Worm (Caenorhabditis elegans): ENCODE measurements around the gene T26C11.9.
A peak's percentile ranks its signal among the peaks of the same experiment; 100 is the strongest.

T26C11.9 gene

DNA sequence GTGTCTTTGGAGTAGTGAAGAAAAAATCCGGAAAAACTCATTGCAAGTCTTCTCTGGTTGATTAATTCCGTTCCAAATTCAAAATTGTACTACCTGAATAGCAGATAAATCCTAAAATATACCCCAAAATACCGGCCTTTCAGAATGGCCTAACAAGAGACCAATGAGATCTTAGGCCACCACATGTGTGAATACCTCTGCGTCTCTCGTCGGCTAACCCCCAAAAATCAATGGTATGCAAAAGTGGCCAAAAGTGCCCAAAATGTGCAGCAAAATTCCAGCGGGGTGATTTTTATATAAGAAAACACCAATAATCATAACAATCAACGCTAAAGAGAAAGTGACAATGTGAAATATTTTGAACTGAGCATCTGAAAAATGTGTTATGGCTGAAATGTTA is at the start of gene T26C11.9:
T26C11.9 (minus strand) TSS at position 254 of the 400 bp plus-strand sequence.
- 0 out of 2 replicates have a peak, but pooled peaks have one; percentile 7 for TF ChIP-seq pes-1 (GFP tag; IDR thresholded peaks at IDR 0.05)
- TF ChIP-seq tra-4 (tag; optimal IDR thresholded peaks at IDR 0.05) = no peak

ce11 chrX:1901480-1901879 is 47.8 kb upstream of the T26C11.9 start:
- TF ChIP-seq ceh-13 (GFP tag; optimal IDR thresholded peaks at IDR 0.05) = no peak
- TF ChIP-seq ama-1 (optimal IDR thresholded peaks at IDR 0.05) = no peak
- no peak for TF ChIP-seq tbx-37 (GFP tag; conservative IDR thresholded peaks at IDR 0.05)
- no peak for TF ChIP-seq hmbx-1 (tag; optimal IDR thresholded peaks at IDR 0.05)
- TF ChIP-seq tra-4 (tag; optimal IDR thresholded peaks at IDR 0.05) = no peak
- TF ChIP-seq ceh-36 (tag; optimal IDR thresholded peaks at IDR 0.05) = no peak
- TF ChIP-seq flt-1 (GFP tag; IDR thresholded peaks at IDR 0.05) = no peak
- TF ChIP-seq ets-7 (tag; optimal IDR thresholded peaks at IDR 0.05) = no peak
- TF ChIP-seq sea-1 (GFP tag; conservative IDR thresholded peaks at IDR 0.05) = no peak
- TF ChIP-seq hnd-1 (tag; optimal IDR thresholded peaks at IDR 0.05) = no peak
- no peak for TF ChIP-seq F13C5.2 (tag; optimal IDR thresholded peaks at IDR 0.05)
- TF ChIP-seq tbx-11 (GFP tag; IDR thresholded peaks at IDR 0.05) = no peak
- TF ChIP-seq pes-1 (GFP tag; IDR thresholded peaks at IDR 0.05) = no peak
- TF ChIP-seq hmg-4 (GFP tag; optimal IDR thresholded peaks at IDR 0.05) = no peak
- TF ChIP-seq aly-1 (tag; optimal IDR thresholded peaks at IDR 0.05) = no peak
- TF ChIP-seq B0310.2 (tag; optimal IDR thresholded peaks at IDR 0.05) = no peak
- TF ChIP-seq scrt-1 (GFP tag; IDR thresholded peaks at IDR 0.05) = no peak

- TF ChIP-seq hmg-4 (GFP tag; optimal IDR thresholded peaks at IDR 0.05) (no peak), sea-1 (GFP tag; conservative IDR thresholded peaks at IDR 0.05) (no peak), ets-7 (tag; optimal IDR thresholded peaks at IDR 0.05) (no peak), flt-1 (GFP tag; IDR thresholded peaks at IDR 0.05) (no peak), pes-1 (GFP tag; IDR thresholded peaks at IDR 0.05) (no peak), hnd-1 (tag; optimal IDR thresholded peaks at IDR 0.05) (no peak), aly-1 (tag; optimal IDR thresholded peaks at IDR 0.05) (no peak), B0310.2 (tag; optimal IDR thresholded peaks at IDR 0.05) (no peak), scrt-1 (GFP tag; IDR thresholded peaks at IDR 0.05) (no peak)
Observed at ce11 chrX:1897243-1897642, 43.6 kb upstream of the T26C11.9 start, which contains the start of gene B0294.1. Gene B0294.1 (minus strand): TSS chrX:1897343.

DNA sequence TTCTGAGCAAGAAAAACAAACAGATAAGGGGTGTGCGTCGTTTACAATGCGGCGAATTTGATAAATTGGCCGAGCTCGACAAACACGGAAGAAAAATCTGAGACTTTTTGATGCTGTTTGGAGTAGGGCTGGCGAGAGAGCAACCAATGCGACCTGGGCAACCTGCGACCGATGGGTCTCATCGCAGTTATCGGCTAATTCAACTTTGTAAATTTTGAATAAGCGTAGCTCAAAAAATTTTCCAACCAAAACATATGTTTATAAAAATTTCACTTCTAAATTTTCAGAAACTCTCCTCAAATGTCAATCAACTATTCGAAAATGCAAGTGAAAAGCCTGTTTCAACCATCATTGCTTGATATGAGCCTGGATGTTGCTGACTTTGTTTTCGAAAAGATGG is 38.2 kb upstream of the T26C11.9 start, which contains the start of gene B0294.3:
B0294.3 (plus strand) TSS at position 301 of the 400 bp plus-strand sequence.
- TF ChIP-seq tra-4 (tag; optimal IDR thresholded peaks at IDR 0.05) (no peak), B0310.2 (tag; optimal IDR thresholded peaks at IDR 0.05) (no peak), ceh-13 (GFP tag; optimal IDR thresholded peaks at IDR 0.05) (no peak), aly-1 (tag; optimal IDR thresholded peaks at IDR 0.05) (no peak), hmg-4 (GFP tag; optimal IDR thresholded peaks at IDR 0.05) (no peak), flt-1 (GFP tag; IDR thresholded peaks at IDR 0.05) (no peak), tbx-11 (GFP tag; IDR thresholded peaks at IDR 0.05) (no peak), ets-7 (tag; optimal IDR thresholded peaks at IDR 0.05) (no peak), ama-1 (optimal IDR thresholded peaks at IDR 0.05) (no peak)

DNA sequence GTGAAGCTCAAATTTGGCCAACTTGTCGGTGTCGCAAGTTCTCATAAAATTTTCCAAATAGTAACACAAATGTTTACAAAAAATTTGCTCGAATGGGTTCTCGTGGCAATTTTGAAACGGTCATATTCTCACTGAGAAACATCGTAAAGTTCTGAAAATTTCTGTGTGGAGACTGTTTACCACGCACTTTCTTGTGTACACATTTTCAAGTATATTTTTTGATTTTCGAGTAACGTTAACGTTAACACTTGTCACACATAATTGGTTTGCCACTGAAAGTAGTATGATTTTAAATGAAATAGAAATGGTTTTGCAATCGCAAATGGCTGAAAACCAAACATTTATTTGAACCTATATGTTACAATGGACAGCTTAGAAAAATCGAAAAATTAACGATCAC is 37.2 kb upstream of the T26C11.9 start:
- no peak for TF ChIP-seq sea-1 (GFP tag; conservative IDR thresholded peaks at IDR 0.05)
- no peak for TF ChIP-seq tbx-37 (GFP tag; conservative IDR thresholded peaks at IDR 0.05)
- no peak for TF ChIP-seq hmg-4 (GFP tag; optimal IDR thresholded peaks at IDR 0.05)
- TF ChIP-seq ceh-36 (tag; optimal IDR thresholded peaks at IDR 0.05) = no peak
- no peak for TF ChIP-seq tra-4 (tag; optimal IDR thresholded peaks at IDR 0.05)
- no peak for TF ChIP-seq ama-1 (optimal IDR thresholded peaks at IDR 0.05)
- no peak for TF ChIP-seq hmbx-1 (tag; optimal IDR thresholded peaks at IDR 0.05)
- TF ChIP-seq flt-1 (GFP tag; IDR thresholded peaks at IDR 0.05) = no peak
- no peak for TF ChIP-seq ceh-13 (GFP tag; optimal IDR thresholded peaks at IDR 0.05)
- TF ChIP-seq hnd-1 (tag; optimal IDR thresholded peaks at IDR 0.05) = no peak
- TF ChIP-seq scrt-1 (GFP tag; IDR thresholded peaks at IDR 0.05) = no peak
- no peak for TF ChIP-seq ets-7 (tag; optimal IDR thresholded peaks at IDR 0.05)
- TF ChIP-seq B0310.2 (tag; optimal IDR thresholded peaks at IDR 0.05) = no peak
- no peak for TF ChIP-seq pes-1 (GFP tag; IDR thresholded peaks at IDR 0.05)
- no peak for TF ChIP-seq aly-1 (tag; optimal IDR thresholded peaks at IDR 0.05)
- TF ChIP-seq F13C5.2 (tag; optimal IDR thresholded peaks at IDR 0.05) = no peak
- TF ChIP-seq tbx-11 (GFP tag; IDR thresholded peaks at IDR 0.05) = no peak

DNA sequence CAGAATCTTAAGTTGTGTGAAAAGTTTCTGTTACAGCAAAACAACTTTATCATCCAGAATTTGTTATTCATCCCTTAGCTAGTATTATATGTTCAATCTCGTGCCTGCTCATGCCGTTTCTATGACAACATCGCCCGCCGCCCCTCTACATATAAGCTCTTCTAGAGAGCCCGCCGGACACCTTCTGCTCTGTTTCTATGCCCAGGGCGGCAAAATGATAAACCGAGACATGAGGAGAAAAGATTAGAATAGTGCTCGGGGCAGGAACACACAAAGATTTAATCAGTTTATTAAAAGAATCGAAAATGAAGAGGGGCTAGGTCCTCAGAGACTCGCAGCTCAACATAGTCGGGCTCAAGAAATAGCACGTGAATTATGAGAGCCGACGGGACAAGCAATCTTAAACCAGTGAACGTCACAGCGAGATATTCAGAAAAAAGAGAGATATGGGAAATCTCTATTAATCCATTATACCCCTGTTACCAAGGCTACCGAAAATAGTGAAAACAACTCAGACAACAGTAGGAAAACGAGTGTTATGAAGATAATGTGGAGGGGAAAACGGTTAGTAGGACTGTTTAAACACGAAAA is 34.9 kb upstream of the T26C11.9 start:
- no peak for TF ChIP-seq sea-1 (GFP tag; conservative IDR thresholded peaks at IDR 0.05)
- TF ChIP-seq ama-1 (optimal IDR thresholded peaks at IDR 0.05) = no peak
- TF ChIP-seq hnd-1 (tag; optimal IDR thresholded peaks at IDR 0.05) = no peak
- TF ChIP-seq F13C5.2 (tag; optimal IDR thresholded peaks at IDR 0.05) = no peak
- TF ChIP-seq pes-1 (GFP tag; IDR thresholded peaks at IDR 0.05) = 0 out of 2 replicates have a peak, but pooled peaks have one; percentile 7
- no peak for TF ChIP-seq hmg-4 (GFP tag; optimal IDR thresholded peaks at IDR 0.05)

- TF ChIP-seq ceh-36 (tag; optimal IDR thresholded peaks at IDR 0.05) (peak; percentile 83), F13C5.2 (tag; optimal IDR thresholded peaks at IDR 0.05) (peak; percentile 89), hmg-4 (GFP tag; optimal IDR thresholded peaks at IDR 0.05) (peak; percentile 91), tra-4 (tag; optimal IDR thresholded peaks at IDR 0.05) (no peak), ets-7 (tag; optimal IDR thresholded peaks at IDR 0.05) (peak; percentile 52), aly-1 (tag; optimal IDR thresholded peaks at IDR 0.05) (peak; percentile 83), tbx-37 (GFP tag; conservative IDR thresholded peaks at IDR 0.05) (peak; percentile 81), sea-1 (GFP tag; conservative IDR thresholded peaks at IDR 0.05) (peak; percentile 85), flt-1 (GFP tag; IDR thresholded peaks at IDR 0.05) (peak; percentile 94), tbx-11 (GFP tag; IDR thresholded peaks at IDR 0.05) (peak; percentile 91), ceh-13 (GFP tag; optimal IDR thresholded peaks at IDR 0.05) (peak; percentile 76), ama-1 (optimal IDR thresholded peaks at IDR 0.05) (no peak), hnd-1 (tag; optimal IDR thresholded peaks at IDR 0.05) (peak; percentile 81), hmbx-1 (tag; optimal IDR thresholded peaks at IDR 0.05) (peak; percentile 51), B0310.2 (tag; optimal IDR thresholded peaks at IDR 0.05) (peak; percentile 53), pes-1 (GFP tag; IDR thresholded peaks at IDR 0.05) (peak; percentile 93), scrt-1 (GFP tag; IDR thresholded peaks at IDR 0.05) (peak; percentile 88)
Observed at ce11 chrX:1880665-1881064, 27.0 kb upstream of the T26C11.9 start.

Measured in whole organism, early embryonic.